Worm (Caenorhabditis elegans) whole organism, L3 larva: ENCODE results near the gene F58H1.8.

Source experiments
- R02D3.7 ChIP-seq: fragments of 150-350 bp; optimal IDR thresholded peaks from 2 replicates; lab custom pipeline; 2014; ENCODE audit warnings: missing biosample characterization, missing genetic modification characterization
- ZK546.5 ChIP-seq: sonication (generic microtip); optimal IDR thresholded peaks from 2 replicates; lab custom pipeline; 2017; ENCODE audit warnings: missing biosample characterization, missing genetic modification characterization
- aly-2 ChIP-seq: fragments of 150-350 bp; optimal IDR thresholded peaks from 2 replicates; lab custom pipeline; 2014; ENCODE audit warnings: missing biosample characterization, missing genetic modification characterization
- ama-1 ChIP-seq: fragments of 150-350 bp; optimal IDR thresholded peaks from 2 replicates; lab custom pipeline; 2018
- ceh-28 ChIP-seq: fragments of 150-350 bp; optimal IDR thresholded peaks from 2 replicates; lab custom pipeline; 2014; ENCODE audit warnings: missing biosample characterization, missing genetic modification reagents, missing genetic modification characterization
- ceh-9 ChIP-seq: sonication (generic microtip); optimal IDR thresholded peaks from 2 replicates; lab custom pipeline; 2018; ENCODE audit warnings: missing biosample characterization, missing genetic modification characterization
- daf-12 ChIP-seq: fragments of 150-350 bp; optimal IDR thresholded peaks from 2 replicates; lab custom pipeline; 2014; ENCODE audit warnings: missing biosample characterization, missing genetic modification reagents, missing genetic modification characterization
- egl-27 ChIP-seq: sonication (generic microtip); optimal IDR thresholded peaks from 4 replicates; lab custom pipeline; 2017; ENCODE audit warnings: missing biosample characterization, missing genetic modification reagents, missing genetic modification characterization
- egl-5 ChIP-seq: fragments of 150-350 bp; optimal IDR thresholded peaks from 2 replicates; lab custom pipeline; 2017; ENCODE audit warnings: missing biosample characterization, missing genetic modification reagents, missing genetic modification characterization, inconsistent platforms
- elt-2 ChIP-seq: sonication (generic microtip); optimal IDR thresholded peaks from 2 replicates; lab custom pipeline; 2016; ENCODE audit warnings: missing genetic modification reagents, mild to moderate bottlenecking, missing genetic modification characterization, missing compliant biosample characterization
- elt-3 ChIP-seq, 3 experiments: fragments of 150-350 bp in 1 of 3; sonication (generic microtip) in 2 of 3; optimal IDR thresholded peaks; 2 replicates in 2 of 3; 4 replicates in 1 of 3; lab custom pipeline; 2014 to 2017; ENCODE audit warnings: missing biosample characterization in 3 of 3, missing genetic modification characterization in 3 of 3
- fkh-10 ChIP-seq: sonication (generic microtip); optimal IDR thresholded peaks from 2 replicates; lab custom pipeline; 2017; ENCODE audit warnings: missing biosample characterization, missing genetic modification reagents, missing genetic modification characterization
- fkh-2 ChIP-seq: fragments of 150-350 bp; optimal IDR thresholded peaks from 2 replicates; lab custom pipeline; 2014; ENCODE audit warnings: missing biosample characterization, missing genetic modification reagents, missing genetic modification characterization
- fos-1 ChIP-seq: fragments of 150-350 bp; optimal IDR thresholded peaks from 2 replicates; lab custom pipeline; 2014; ENCODE audit warnings: missing biosample characterization, missing genetic modification characterization
- jun-1 ChIP-seq: fragments of 150-350 bp; optimal IDR thresholded peaks from 2 replicates; lab custom pipeline; 2014; ENCODE audit warnings: missing biosample characterization, missing genetic modification reagents, missing genetic modification characterization
- lin-15B ChIP-seq: fragments of 150-350 bp; optimal IDR thresholded peaks from 2 replicates; lab custom pipeline; 2014; ENCODE audit warnings: missing biosample characterization, missing genetic modification characterization
- lin-39 ChIP-seq: fragments of 150-350 bp; optimal IDR thresholded peaks from 2 replicates; lab custom pipeline; 2018; ENCODE audit warnings: missing biosample characterization, missing genetic modification reagents, missing genetic modification characterization
- lsy-12 ChIP-seq: sonication (generic microtip); optimal IDR thresholded peaks from 2 replicates; lab custom pipeline; 2016; ENCODE audit warnings: mild to moderate bottlenecking, missing genetic modification characterization, missing compliant biosample characterization
- mdl-1 ChIP-seq: fragments of 150-350 bp; optimal IDR thresholded peaks from 2 replicates; lab custom pipeline; 2014; ENCODE audit warnings: missing biosample characterization, missing genetic modification characterization
- mml-1 ChIP-seq: fragments of 150-350 bp; sonication (generic microtip); optimal IDR thresholded peaks from 3 replicates; lab custom pipeline; 2014; ENCODE audit warnings: missing biosample characterization, missing genetic modification characterization
- nhr-11 ChIP-seq: fragments of 150-350 bp; optimal IDR thresholded peaks from 2 replicates; lab custom pipeline; 2014; ENCODE audit warnings: missing biosample characterization, missing genetic modification characterization
- nhr-12 ChIP-seq: fragments of 150-350 bp; optimal IDR thresholded peaks from 2 replicates; lab custom pipeline; 2014; ENCODE audit warnings: missing biosample characterization, missing genetic modification characterization
- nhr-23 ChIP-seq: fragments of 150-350 bp; optimal IDR thresholded peaks from 2 replicates; lab custom pipeline; 2014; ENCODE audit warnings: missing biosample characterization, missing genetic modification reagents, missing genetic modification characterization
- nhr-25 ChIP-seq: sonication (generic microtip); optimal IDR thresholded peaks from 2 replicates; lab custom pipeline; 2017; ENCODE audit warnings: missing biosample characterization, missing genetic modification characterization
- nhr-28 ChIP-seq: fragments of 150-350 bp; optimal IDR thresholded peaks from 2 replicates; lab custom pipeline; 2014; ENCODE audit warnings: missing biosample characterization, missing genetic modification characterization
- nhr-67 ChIP-seq: fragments of 150-350 bp; optimal IDR thresholded peaks from 2 replicates; lab custom pipeline; 2014; ENCODE audit warnings: missing biosample characterization, missing genetic modification characterization
- pha-4 ChIP-seq: fragments of 150-350 bp; optimal IDR thresholded peaks from 2 replicates; lab custom pipeline; 2014; ENCODE audit warnings: missing biosample characterization, missing genetic modification reagents, missing genetic modification characterization
- pqm-1 ChIP-seq: fragments of 150-350 bp; optimal IDR thresholded peaks from 2 replicates; lab custom pipeline; 2017; ENCODE audit warnings: missing biosample characterization, missing genetic modification characterization, inconsistent platforms
- sea-2 ChIP-seq: fragments of 150-350 bp; sonication (generic microtip); optimal IDR thresholded peaks from 4 replicates; lab custom pipeline; 2014; ENCODE audit warnings: missing biosample characterization, missing genetic modification reagents, missing genetic modification characterization
- snpc-4 ChIP-seq: fragments of 150-350 bp; optimal IDR thresholded peaks from 2 replicates; lab custom pipeline; 2014; ENCODE audit warnings: missing biosample characterization, missing genetic modification characterization
- tbx-2 ChIP-seq: sonication (generic microtip); optimal IDR thresholded peaks from 2 replicates; lab custom pipeline; 2016; ENCODE audit warnings: mild to moderate bottlenecking, missing genetic modification characterization, missing compliant biosample characterization
- unc-62 ChIP-seq: fragments of 150-350 bp; sonication (generic microtip); optimal IDR thresholded peaks from 4 replicates; lab custom pipeline; 2014; ENCODE audit warnings: missing biosample characterization, missing genetic modification reagents, missing genetic modification characterization
- ztf-11 ChIP-seq: fragments of 150-350 bp; optimal IDR thresholded peaks from 2 replicates; lab custom pipeline; 2014; ENCODE audit warnings: missing biosample characterization, missing genetic modification characterization
- ztf-4 ChIP-seq: fragments of 150-350 bp; optimal IDR thresholded peaks from 2 replicates; lab custom pipeline; 2014; ENCODE audit warnings: missing biosample characterization, missing genetic modification characterization

Gene F58H1.8

ce11 chrV:11896322-11896898, 38.5 kb upstream of the F58H1.8 start (continued):
- TF ChIP-seq jun-1 (tag; lab: Kevin White, UChicago) (no peak), nhr-67 (tag; lab: Kevin White, UChicago) (no peak), unc-62 (GFP tag; lab: Kevin White, UChicago) (no peak), pqm-1 (tag; lab: Kevin White, UChicago) (peak; percentile 24), snpc-4 (tag; lab: Kevin White, UChicago) (no peak), ama-1 (lab: Kevin White, UChicago) (no peak), lin-15B (tag; lab: Kevin White, UChicago) (peak; percentile 38), nhr-28 (tag; lab: Kevin White, UChicago) (no peak), lsy-12 (tag; lab: Kevin White, UChicago) (no peak), mml-1 (tag; lab: Kevin White, UChicago) (no peak), pha-4 (tag; lab: Kevin White, UChicago) (peak; percentile 57), elt-3 (tag; optimal IDR thresholded peaks at IDR 0.05; lab: Kevin White, UChicago) (no peak), egl-27 (tag; lab: Kevin White, UChicago) (no peak), nhr-12 (no peak), elt-2 (tag; lab: Kevin White, UChicago) (peak; percentile 60), nhr-25 (tag; lab: Kevin White, UChicago) (peak; percentile 84), tbx-2 (tag; lab: Kevin White, UChicago) (no peak)
- TF ChIP-seq, all 47 proteins: peak for 7

DNA sequence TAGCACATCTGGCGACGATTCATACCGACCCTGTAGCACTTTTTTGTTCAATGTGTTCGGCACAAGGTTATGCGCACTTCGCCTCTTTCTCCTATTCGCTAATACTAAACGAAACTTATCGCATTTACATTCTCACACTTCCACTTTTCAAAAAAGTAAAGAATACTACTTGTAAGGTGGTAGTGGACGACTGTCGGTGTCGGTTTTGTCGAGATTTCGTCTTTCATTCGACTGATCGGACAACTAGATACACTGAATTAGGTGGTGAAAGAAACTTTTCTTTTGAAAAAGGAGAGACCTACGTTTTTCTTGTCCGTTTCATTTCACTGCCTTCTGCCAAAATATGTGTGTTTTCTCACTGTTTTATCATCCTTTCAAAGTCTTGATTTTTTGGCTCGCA, 37.3 kb upstream of the F58H1.8 start:
- TF ChIP-seq lin-39: no peak
- peak; percentile 19 for TF ChIP-seq nhr-25 (tag; lab: Kevin White, UChicago)

ce11 chrV:11899149-11899548, 35.8 kb upstream of the F58H1.8 start, which contains the start of gene sma-1:
Gene sma-1, plus strand, starts transcription at chrV:11899449.
- TF ChIP-seq nhr-23: no peak
- no peak for TF ChIP-seq elt-2 (tag; lab: Kevin White, UChicago)

ce11 chrV:11900127-11900526, 34.8 kb upstream of the F58H1.8 start:
- TF ChIP-seq elt-2 (tag; lab: Kevin White, UChicago): peak; percentile 84
- peak; percentile 72 for TF ChIP-seq pqm-1 (tag; lab: Kevin White, UChicago)
- no peak for TF ChIP-seq lin-15B (tag; lab: Kevin White, UChicago)
- TF ChIP-seq, all 47 proteins: peak for 2

ce11 chrV:11901260-11901659, 33.7 kb upstream of the F58H1.8 start:
- TF ChIP-seq fos-1 (tag; lab: Kevin White, UChicago) (no peak), lsy-12 (tag; lab: Kevin White, UChicago) (no peak), daf-12 (tag; lab: Kevin White, UChicago) (no peak), mdl-1 (tag; lab: Kevin White, UChicago) (no peak), ceh-28 (no peak), ztf-4 (tag; lab: Kevin White, UChicago) (no peak), nhr-12 (no peak), ceh-9 (tag; lab: Kevin White, UChicago) (no peak), egl-5 (no peak), snpc-4 (tag; lab: Kevin White, UChicago) (no peak), mml-1 (tag; lab: Kevin White, UChicago) (no peak), ztf-11 (tag; lab: Kevin White, UChicago) (no peak), R02D3.7 (tag; lab: Kevin White, UChicago) (no peak), sea-2 (no peak), nhr-11 (tag; lab: Kevin White, UChicago) (no peak), fkh-10 (GFP tag; lab: Kevin White, UChicago) (no peak), elt-3 (tag; optimal IDR thresholded peaks at IDR 0.05; lab: Kevin White, UChicago) (no peak), ZK546.5 (tag; lab: Kevin White, UChicago) (no peak), fkh-2 (tag; lab: Kevin White, UChicago) (no peak), aly-2 (no peak)
